Worm (Caenorhabditis elegans) whole organism, L2 larva: ENCODE data around the gene T26G10.4.
A peak's percentile ranks its signal among the peaks of the same experiment; 100 is the strongest.

Source experiments
- F13H6.1 ChIP-seq: sonication (generic microtip); optimal IDR thresholded peaks from 2 replicates; lab custom pipeline; 2016; ENCODE audit warnings: missing genetic modification characterization, missing compliant biosample characterization
- R02D3.7 ChIP-seq: fragments of 150-350 bp; optimal IDR thresholded peaks from 2 replicates; lab custom pipeline; 2014; ENCODE audit warnings: missing biosample characterization, missing genetic modification characterization
- ZK546.5 ChIP-seq: sonication (generic microtip); optimal IDR thresholded peaks from 2 replicates; lab custom pipeline; 2017; ENCODE audit warnings: missing biosample characterization, missing genetic modification characterization
- ama-1 ChIP-seq: fragments of 150-350 bp; optimal IDR thresholded peaks from 2 replicates; lab custom pipeline; 2018; ENCODE audit warnings: inconsistent platforms
- ceh-82 ChIP-seq: fragments of 150-350 bp; optimal IDR thresholded peaks from 2 replicates; lab custom pipeline; 2014; ENCODE audit warnings: missing biosample characterization, missing genetic modification characterization
- egl-27 ChIP-seq: sonication (generic microtip); optimal IDR thresholded peaks from 3 replicates; lab custom pipeline; 2017; ENCODE audit warnings: missing biosample characterization, missing genetic modification reagents, missing genetic modification characterization
- elt-1 ChIP-seq: fragments of 150-350 bp; optimal IDR thresholded peaks from 2 replicates; lab custom pipeline; 2014; ENCODE audit warnings: missing biosample characterization, missing genetic modification characterization
- elt-3 ChIP-seq: sonication (generic microtip); optimal IDR thresholded peaks from 2 replicates; lab custom pipeline; 2017; ENCODE audit warnings: missing biosample characterization, missing genetic modification characterization
- nhr-10 ChIP-seq: sonication (generic microtip); optimal IDR thresholded peaks from 2 replicates; lab custom pipeline; 2017; ENCODE audit warnings: missing biosample characterization, missing genetic modification characterization
- nhr-21 ChIP-seq: fragments of 150-350 bp; optimal IDR thresholded peaks from 2 replicates; lab custom pipeline; 2014; ENCODE audit warnings: missing biosample characterization, missing genetic modification characterization
- nhr-6 ChIP-seq: fragments of 150-350 bp; optimal IDR thresholded peaks from 2 replicates; lab custom pipeline; 2014; ENCODE audit warnings: missing biosample characterization, missing genetic modification characterization
- unc-55 ChIP-seq: fragments of 150-350 bp; sonication (generic microtip); optimal IDR thresholded peaks from 3 replicates; lab custom pipeline; 2014; ENCODE audit warnings: missing biosample characterization, missing genetic modification reagents, missing genetic modification characterization
- unc-62 ChIP-seq: fragments of 150-350 bp; optimal IDR thresholded peaks from 2 replicates; lab custom pipeline; 2014; ENCODE audit warnings: missing biosample characterization, missing genetic modification reagents, missing genetic modification characterization
- ztf-4 ChIP-seq: fragments of 150-350 bp; optimal IDR thresholded peaks from 2 replicates; lab custom pipeline; 2014; ENCODE audit warnings: missing biosample characterization, missing genetic modification characterization

DNA sequence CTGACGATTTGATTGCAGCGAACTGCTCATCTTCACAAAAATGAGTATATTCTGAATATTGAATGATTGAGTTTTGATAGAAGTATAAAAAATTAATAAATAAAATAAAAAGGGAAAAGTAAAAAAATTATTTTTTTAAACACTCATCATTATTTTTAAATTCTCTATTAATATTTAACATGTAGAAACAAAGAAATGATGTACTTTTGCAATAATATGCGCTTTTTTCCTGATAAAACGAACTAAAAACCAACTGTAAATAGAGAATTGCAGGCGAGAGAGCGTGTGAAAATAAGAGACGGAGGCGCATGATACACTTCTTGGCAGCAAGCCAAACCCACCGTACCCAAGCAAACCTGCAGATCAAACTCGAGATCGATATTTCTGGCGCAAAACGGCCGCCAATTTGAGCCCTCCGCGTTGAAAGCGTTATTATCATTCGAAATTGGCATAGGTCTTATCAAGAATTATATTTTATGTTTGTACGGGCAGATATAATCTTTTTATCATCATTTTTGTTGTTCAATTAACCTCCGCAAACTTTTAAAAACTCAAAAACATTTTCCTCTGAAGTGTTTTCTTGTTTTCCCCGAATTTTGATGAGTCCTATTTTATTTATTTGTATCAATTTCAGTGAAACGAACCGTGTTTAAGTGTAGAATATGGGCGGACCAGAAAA lies 35.8 kb downstream of the T26G10.4 start, which contains the start of the genes rheb-1 and spk-1:
- TF ChIP-seq unc-62 (GFP tag; lab: Kevin White, UChicago) (no peak), ama-1 (lab: Kevin White, UChicago) (no peak), nhr-6 (peak; percentile 83), ZK546.5 (tag; lab: Kevin White, UChicago) (peak; percentile 97), F13H6.1 (peak; percentile 92), R02D3.7 (tag; lab: Kevin White, UChicago) (no peak), elt-3 (tag; lab: Kevin White, UChicago) (no peak), ztf-4 (peak; percentile 91), unc-55 (GFP tag; lab: Kevin White, UChicago) (peak; percentile 90), elt-1 (no peak), ceh-82 (peak; percentile 59), nhr-10 (tag; lab: Kevin White, UChicago) (no peak), egl-27 (tag; lab: Kevin White, UChicago) (peak; percentile 54), nhr-21 (peak; percentile 88)
